Worm (Caenorhabditis elegans): ENCODE results near the gene F26G1.11.

- no peak for TF ChIP-seq ceh-40 (GFP tag; IDR thresholded peaks at IDR 0.05)
- no peak for TF ChIP-seq chd-7 (tag; optimal IDR thresholded peaks at IDR 0.05)
- TF ChIP-seq akir-1 (GFP tag; optimal IDR thresholded peaks at IDR 0.05) = no peak
- TF ChIP-seq die-1 (tag; optimal IDR thresholded peaks at IDR 0.05) = no peak
- no peak for TF ChIP-seq Y67H2A.10 (GFP tag; conservative IDR thresholded peaks at IDR 0.05)
- no peak for TF ChIP-seq ztf-28 (GFP tag; IDR thresholded peaks at IDR 0.05)
Measured at ce11 chrII:4795461-4795860, 18.5 kb downstream of the F26G1.11 start, which contains the start of gene C33F10.4.

Data from whole organism, young adult.